Fruit fly (Drosophila melanogaster): ENCODE results near the gene CG3306.

DNA sequence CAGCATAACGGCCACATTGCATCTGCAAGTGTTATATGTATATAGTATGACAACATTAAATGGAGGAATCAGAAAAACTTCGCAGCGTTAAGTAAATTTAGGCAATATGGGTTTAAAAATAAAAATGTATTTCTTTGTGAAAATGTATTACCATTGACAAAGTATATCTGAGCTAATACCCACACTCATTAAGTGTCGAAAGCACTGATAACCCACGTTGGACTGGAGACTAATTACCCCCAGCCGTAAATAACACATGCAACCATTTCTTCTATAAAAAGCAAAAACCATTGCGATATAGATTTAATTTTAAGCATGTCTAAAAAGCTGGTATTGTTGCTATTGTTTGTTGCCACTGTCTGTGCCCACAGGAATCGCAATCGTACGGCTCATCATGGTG, 36.5 kb downstream of the CG3306 start, which contains the start of gene CG8329:
- TF ChIP-seq CG14655 (GFP tag; optimal IDR thresholded peaks at IDR 0.05) (no peak), CG10348 (GFP tag; IDR thresholded peaks at IDR 0.05) (no peak), Pif1A (GFP tag; optimal IDR thresholded peaks at IDR 0.05) (no peak), CG15710 (tag; optimal IDR thresholded peaks at IDR 0.05) (no peak), CG34367 (tag; optimal IDR thresholded peaks at IDR 0.05) (no peak), rn (GFP tag; IDR thresholded peaks at IDR 0.05) (no peak), EcR (GFP tag; optimal IDR thresholded peaks at IDR 0.05) (no peak), Snoo (tag; optimal IDR thresholded peaks at IDR 0.05) (no peak), fd96Ca (GFP tag; IDR thresholded peaks at IDR 0.05) (no peak), CG32121 (GFP tag; IDR thresholded peaks at IDR 0.05) (no peak)

Data from whole organism, pupa.